Worm (Caenorhabditis elegans) whole organism, early embryonic: ENCODE measurements around the gene F54H12.5.

ENCODE experiments used
- ama-1 ChIP-seq: fragments of 150-350 bp; optimal IDR thresholded peaks from 2 replicates; lab custom pipeline; 2014
- flt-1 ChIP-seq: fragments of 200-800 bp; sonication (Bioruptor generic); IDR thresholded peaks from 2 replicates; pipeline ENCODE4 v1.3.6; 2022; ENCODE audit warnings: missing genetic modification characterization, missing compliant biosample characterization
- hmg-4 ChIP-seq: fragments of 200-800 bp; sonication (Bioruptor generic); optimal IDR thresholded peaks from 2 replicates; lab custom pipeline; 2018; ENCODE audit warnings: mild to moderate bottlenecking, missing genetic modification characterization, missing compliant biosample characterization
- tbx-11 ChIP-seq: fragments of 200-800 bp; sonication (Bioruptor generic); IDR thresholded peaks from 2 replicates; pipeline ENCODE4 v1.3.6; 2022; ENCODE audit warnings: missing genetic modification characterization, missing compliant biosample characterization
- tra-4 ChIP-seq: sonication (generic microtip); optimal IDR thresholded peaks from 2 replicates; lab custom pipeline; 2017; ENCODE audit warnings: missing genetic modification characterization, missing compliant biosample characterization

DNA sequence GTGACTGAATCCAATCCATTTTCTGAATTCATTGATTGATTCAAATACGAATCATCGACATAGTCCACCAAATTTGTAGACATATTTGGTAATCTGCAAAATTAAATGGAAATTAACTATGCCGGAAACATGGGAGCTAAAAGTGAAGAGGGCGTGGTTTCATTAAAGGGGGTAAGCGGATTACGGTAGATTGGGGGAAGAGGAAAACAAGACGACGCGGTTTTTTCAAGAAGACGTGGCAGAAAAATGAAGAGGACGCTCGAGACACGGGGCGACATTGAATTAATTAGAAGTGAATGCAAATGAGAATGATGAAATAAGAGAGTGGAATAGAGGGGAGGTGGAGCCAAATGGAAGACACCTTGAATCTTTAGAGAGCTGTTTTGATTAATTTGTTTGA lies 24.4 kb upstream of the F54H12.5 start, which contains the start of gene npr-17:
- TF ChIP-seq flt-1 (GFP tag; lab: Robert Waterston, UW): no peak
- no peak for TF ChIP-seq hmg-4 (GFP tag; lab: Kevin White, UChicago)
- TF ChIP-seq tbx-11 (GFP tag; lab: Robert Waterston, UW): no peak
- no peak for TF ChIP-seq ama-1 (lab: Kevin White, UChicago)
- no peak for TF ChIP-seq tra-4 (tag; lab: Kevin White, UChicago)
